Worm (Caenorhabditis elegans): ENCODE results near the gene ced-4.

DNA sequence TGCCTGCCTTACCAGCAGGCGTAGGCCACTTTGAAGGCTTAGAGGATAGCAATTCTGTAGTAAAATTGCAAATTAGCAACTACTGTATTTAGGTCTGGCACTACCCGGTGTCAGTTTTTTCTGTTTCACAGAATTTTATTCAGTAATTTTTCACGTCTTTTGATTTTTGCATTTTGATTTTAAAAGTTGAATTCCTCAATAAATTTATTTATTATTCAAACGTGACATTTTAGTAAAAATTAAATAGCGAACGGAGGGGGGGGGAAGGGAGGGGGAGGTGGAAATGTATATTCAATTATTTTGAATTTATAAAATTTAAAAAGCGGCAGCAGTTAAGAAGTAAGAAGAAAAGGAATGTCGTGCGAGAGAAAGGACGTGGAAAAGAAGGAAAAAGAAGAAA, 34.9 kb upstream of the ced-4 start, which contains the start of gene F26A1.4:
- TF ChIP-seq sup-37 (GFP tag; optimal IDR thresholded peaks at IDR 0.05): no peak
- no peak for TF ChIP-seq lin-39 (tag; optimal IDR thresholded peaks at IDR 0.05)
- TF ChIP-seq ces-1 (GFP tag; optimal IDR thresholded peaks at IDR 0.05): no peak
- no peak for TF ChIP-seq Y116A8C.19 (tag; optimal IDR thresholded peaks at IDR 0.05; ENCODE audit: borderline replicate concordance)
- TF ChIP-seq nhr-237 (tag; optimal IDR thresholded peaks at IDR 0.05): no peak
- no peak for TF ChIP-seq lsy-2 (tag; optimal IDR thresholded peaks at IDR 0.05)
- TF ChIP-seq elt-2 (tag; optimal IDR thresholded peaks at IDR 0.05): no peak
- TF ChIP-seq fkh-10 (GFP tag; optimal IDR thresholded peaks at IDR 0.05): no peak
- TF ChIP-seq pax-3 (tag; optimal IDR thresholded peaks at IDR 0.05): no peak
- no peak for TF ChIP-seq ztf-11 (tag; optimal IDR thresholded peaks at IDR 0.05)
